Worm (Caenorhabditis elegans): Measurements from ENCODE around the gene pud-1.2.

DNA sequence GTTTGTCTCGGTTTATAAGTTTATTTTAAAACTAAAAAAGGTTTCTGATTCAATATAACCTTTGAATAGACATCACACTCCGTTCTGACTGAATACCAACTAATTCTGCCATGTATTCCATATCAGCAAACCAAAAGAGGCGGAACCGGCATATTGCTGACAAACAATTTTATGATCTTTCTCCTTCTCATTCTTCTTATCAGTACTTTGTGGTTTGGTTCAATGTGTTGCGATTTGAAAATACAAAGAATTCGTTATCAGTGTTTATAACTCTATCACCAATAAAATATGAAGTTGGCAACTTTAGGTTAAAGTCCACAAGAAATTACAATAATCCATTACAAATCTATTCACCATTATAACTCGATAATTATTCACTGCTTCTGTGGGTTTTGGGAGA is 1.9 kb upstream of the pud-1.2 start:
- TF ChIP-seq B0261.1 (tag; optimal IDR thresholded peaks at IDR 0.05) (no peak), nhr-90 (tag; optimal IDR thresholded peaks at IDR 0.05) (no peak), K12H6.12 (tag; optimal IDR thresholded peaks at IDR 0.05) (no peak)

All from whole organism, young adult.